Fruit fly (Drosophila melanogaster): ENCODE results near the gene Mipp1.
A peak's percentile ranks its signal among the peaks of the same experiment; 100 is the strongest.

The Mipp1 gene

dm6 chr3L:16594922-16595518 is 21.9 kb upstream of the Mipp1 start, which contains the start of the genes spd-2 and Apl (continued):
- no peak for TF ChIP-seq sisA (GFP tag; IDR thresholded peaks at IDR 0.05)
- TF ChIP-seq otp (GFP tag; IDR thresholded peaks at IDR 0.05) = no peak
- no peak for TF ChIP-seq Ets65A (GFP tag)
- no peak for TF ChIP-seq CG10654 (GFP tag; optimal IDR thresholded peaks at IDR 0.05)
- no peak for TF ChIP-seq Vsx1 (GFP tag; optimal IDR thresholded peaks at IDR 0.05)
- TF ChIP-seq abd-A (tag; optimal IDR thresholded peaks at IDR 0.05) = no peak
- TF ChIP-seq CG8290 (GFP tag; optimal IDR thresholded peaks at IDR 0.05) = no peak
- TF ChIP-seq CG8290 (tag; optimal IDR thresholded peaks at IDR 0.05) = no peak
- no peak for TF ChIP-seq CG14014 (GFP tag; IDR thresholded peaks at IDR 0.05)
- TF ChIP-seq onecut (GFP tag; IDR thresholded peaks at IDR 0.05) = no peak
- 0 out of 3 replicates have a peak, but pooled peaks have one; percentile 12 for TF ChIP-seq row (GFP tag; IDR thresholded peaks at IDR 0.05)
- no peak for TF ChIP-seq CG17385 (GFP tag; optimal IDR thresholded peaks at IDR 0.05)
- no peak for TF ChIP-seq slp2 (GFP tag; optimal IDR thresholded peaks at IDR 0.05)
- no peak for TF ChIP-seq CG10366 (GFP tag; IDR thresholded peaks at IDR 0.05)
- no peak for TF ChIP-seq tap (tag; optimal IDR thresholded peaks at IDR 0.05)
- no peak for TF ChIP-seq peb (GFP tag; IDR thresholded peaks at IDR 0.05)
- TF ChIP-seq gcm (GFP tag; optimal IDR thresholded peaks at IDR 0.05) = no peak
- no peak for TF ChIP-seq BtbVII (GFP tag; optimal IDR thresholded peaks at IDR 0.05)
- no peak for TF ChIP-seq ase (GFP tag; IDR thresholded peaks at IDR 0.05)

DNA sequence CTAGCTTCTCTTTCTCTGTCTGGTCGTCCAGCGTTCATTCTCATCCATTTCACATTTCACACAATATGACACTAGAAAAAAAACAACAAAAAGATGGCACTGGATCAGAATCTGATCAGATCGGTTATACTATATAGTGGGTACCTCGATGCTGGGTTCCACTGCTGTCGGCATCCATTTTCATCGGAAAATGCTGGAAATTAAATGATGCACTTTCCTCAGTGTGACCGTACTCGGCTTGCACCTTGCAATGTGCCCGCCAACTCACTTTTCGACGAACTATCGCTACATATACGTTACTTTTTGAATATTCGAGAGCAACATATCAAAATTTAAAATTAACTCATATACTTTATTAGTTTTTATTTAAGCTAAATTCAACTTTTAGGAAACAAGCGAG is 17.7 kb upstream of the Mipp1 start, which contains the start of gene tra:
Gene tra, minus strand, starts transcription at position 191 of the 400 bp plus-strand sequence.
- TF ChIP-seq CG8765 (GFP tag; IDR thresholded peaks at IDR 0.05) = no peak
- TF ChIP-seq nom (GFP tag; optimal IDR thresholded peaks at IDR 0.05) = peak; percentile 36
- no peak for TF ChIP-seq MTF-1 (GFP tag; optimal IDR thresholded peaks at IDR 0.05; ENCODE audit: borderline replicate concordance)
- no peak for TF ChIP-seq rib (GFP tag; IDR thresholded peaks at IDR 0.05)
- peak; percentile 7 for TF ChIP-seq CG30020 (tag; optimal IDR thresholded peaks at IDR 0.05)
- peak; percentile 73 for TF ChIP-seq Elba2 (GFP tag; optimal IDR thresholded peaks at IDR 0.05)
- no peak for TF ChIP-seq ap (GFP tag; IDR thresholded peaks at IDR 0.05)
- TF ChIP-seq CG8388 (GFP tag; optimal IDR thresholded peaks at IDR 0.05) = no peak
- peak; percentile 50; the same call in 1 of the 2 replicates for TF ChIP-seq tna (GFP tag; IDR thresholded peaks at IDR 0.05; ENCODE audit: partially characterized antibody)
- peak; percentile 72; the same call in 3 of the 4 replicates for TF ChIP-seq Dll (GFP tag; IDR thresholded peaks at IDR 0.05; ENCODE audit: partially characterized antibody)
- TF ChIP-seq sob (GFP tag; IDR thresholded peaks at IDR 0.05) = no peak
- TF ChIP-seq oc (tag; optimal IDR thresholded peaks at IDR 0.05) = no peak
- TF ChIP-seq prd (optimal IDR thresholded peaks at IDR 0.05) = no peak
- no peak for TF ChIP-seq prd (GFP tag; IDR thresholded peaks at IDR 0.05)
- TF ChIP-seq Ets97D (GFP tag; optimal IDR thresholded peaks at IDR 0.05) = peak; percentile 33
- peak; percentile 36; the same call in 1 of the 3 replicates for TF ChIP-seq CG34224 (GFP tag; IDR thresholded peaks at IDR 0.05; ENCODE audit: partially characterized antibody)
- TF ChIP-seq amos (GFP tag; IDR thresholded peaks at IDR 0.05; ENCODE audit: partially characterized antibody) = peak; percentile 61
- no peak; the same call in 1 of the 2 replicates for TF ChIP-seq CG42726 (GFP tag; IDR thresholded peaks at IDR 0.05; ENCODE audit: partially characterized antibody)
- TF ChIP-seq bcd (GFP tag; optimal IDR thresholded peaks at IDR 0.05) = no peak
- no peak for TF ChIP-seq CG2889 (GFP tag; IDR thresholded peaks at IDR 0.05)
- no peak for TF ChIP-seq mld (GFP tag; IDR thresholded peaks at IDR 0.05; ENCODE audit: partially characterized antibody)
- TF ChIP-seq Dref (GFP tag; IDR thresholded peaks at IDR 0.05) = no peak
- peak; percentile 74 for TF ChIP-seq CG13287 (GFP tag; IDR thresholded peaks at IDR 0.05; ENCODE audit: partially characterized antibody)
- 0 out of 3 replicates have a peak, but pooled peaks have one; percentile 13 for TF ChIP-seq CG14860 (GFP tag; IDR thresholded peaks at IDR 0.05; ENCODE audit: partially characterized antibody)
- TF ChIP-seq pzg (GFP tag; optimal IDR thresholded peaks at IDR 0.05) = peak; percentile 58
- peak; percentile 88; the same call in 2 of the 4 replicates for TF ChIP-seq chinmo (GFP tag; IDR thresholded peaks at IDR 0.05; ENCODE audit: partially characterized antibody)
- TF ChIP-seq CG6791 (GFP tag; IDR thresholded peaks at IDR 0.05; ENCODE audit: partially characterized antibody) = peak; percentile 70
- TF ChIP-seq jigr1 (GFP tag; IDR thresholded peaks at IDR 0.05) = no peak
- no peak for TF ChIP-seq sima (GFP tag; optimal IDR thresholded peaks at IDR 0.05)
- no peak for TF ChIP-seq CG4707 (GFP tag; optimal IDR thresholded peaks at IDR 0.05)
- peak; percentile 27 for TF ChIP-seq zen (tag; optimal IDR thresholded peaks at IDR 0.05)
